Worm (Caenorhabditis elegans) whole organism, early embryonic: ENCODE data around the gene hpo-33.

ENCODE experiments used
- ama-1 ChIP-seq: fragments of 150-350 bp; optimal IDR thresholded peaks from 2 replicates; lab custom pipeline; 2014
- ceh-36 ChIP-seq: sonication (generic microtip); optimal IDR thresholded peaks from 2 replicates; lab custom pipeline; 2016; ENCODE audit warnings: missing genetic modification characterization, inconsistent platforms, missing compliant biosample characterization
- ets-7 ChIP-seq: sonication (generic microtip); optimal IDR thresholded peaks from 2 replicates; lab custom pipeline; 2016; ENCODE audit warnings: missing genotype, missing genetic modification characterization, missing compliant biosample characterization
- pes-1 ChIP-seq: fragments of 200-800 bp; sonication (Bioruptor generic); IDR thresholded peaks from 2 replicates; pipeline ENCODE4 v1.3.6; 2022; ENCODE audit warnings: missing genetic modification reagents, missing genetic modification characterization, missing compliant biosample characterization
- scrt-1 ChIP-seq: fragments of 200-800 bp; sonication (Bioruptor generic); IDR thresholded peaks from 2 replicates; pipeline ENCODE4 v1.3.6; 2022; ENCODE audit warnings: missing genetic modification characterization, missing compliant biosample characterization
- tra-4 ChIP-seq: sonication (generic microtip); optimal IDR thresholded peaks from 2 replicates; lab custom pipeline; 2017; ENCODE audit warnings: missing genetic modification characterization, missing compliant biosample characterization

DNA sequence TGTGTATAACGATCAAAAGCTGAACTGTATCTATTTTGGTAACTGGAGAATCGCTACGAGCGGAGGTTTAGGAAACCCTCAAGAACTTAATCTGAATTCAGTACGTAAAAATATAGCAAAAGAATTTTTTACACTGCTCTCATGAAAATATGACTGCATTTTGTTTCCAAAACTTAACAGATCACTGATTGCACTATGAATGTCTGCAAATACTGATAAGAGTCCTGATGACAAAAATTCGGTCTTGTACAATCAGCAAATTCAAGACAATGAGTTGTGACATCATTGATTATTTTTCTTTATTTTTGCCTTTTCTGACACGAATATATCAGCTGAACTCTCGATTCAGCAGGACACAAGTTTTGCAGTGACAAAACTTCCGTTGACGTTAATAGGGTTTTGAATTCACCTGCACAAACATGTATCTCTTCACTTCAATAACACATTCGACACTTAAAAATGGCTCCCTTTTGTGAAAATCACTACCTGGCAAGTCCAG lies 47.6 kb downstream of the hpo-33 start, which contains the start of gene srh-237:
- TF ChIP-seq pes-1 (GFP tag; lab: Robert Waterston, UW) (no peak), ama-1 (lab: Kevin White, UChicago) (no peak), tra-4 (tag; lab: Kevin White, UChicago) (no peak), ceh-36 (tag; lab: Kevin White, UChicago) (no peak), ets-7 (tag; lab: Kevin White, UChicago) (no peak), scrt-1 (GFP tag; lab: Robert Waterston, UW) (no peak)
